Worm (Caenorhabditis elegans) whole organism, L4/young adult: Measurements from ENCODE around the gene K10B4.3.
"Not testable (repeated sequence)": the region's sequence is repeated elsewhere in the genome, so short reads cannot be mapped to it uniquely, and the experiment has no call there.

Experiments used
- W03F9.2 ChIP-seq: fragments of 150-350 bp; optimal IDR thresholded peaks from 2 replicates; lab custom pipeline; 2014; ENCODE audit warnings: missing biosample characterization, missing genetic modification characterization
- dao-5 ChIP-seq: sonication (generic microtip); optimal IDR thresholded peaks from 2 replicates; lab custom pipeline; 2016; ENCODE audit warnings: missing genotype, missing genetic modification characterization, moderate library complexity, missing compliant biosample characterization
- him-1 ChIP-seq: sonication (generic microtip); optimal IDR thresholded peaks from 2 replicates; lab custom pipeline; 2016; ENCODE audit warnings: missing genotype, missing genetic modification reagents, missing genetic modification characterization, missing compliant biosample characterization

Gene K10B4.3

ce11 chrII:101176-101575 is 19.8 kb downstream of the K10B4.3 start:
- TF ChIP-seq dao-5 (tag; lab: Kevin White, UChicago) (no peak), W03F9.2 (tag; lab: Kevin White, UChicago) (no peak), him-1 (tag; lab: Kevin White, UChicago) (no peak)

- TF ChIP-seq W03F9.2, him-1, dao-5 (tag; lab: Kevin White, UChicago): not testable (repeated sequence)
These were observed 22.1 kb downstream of the K10B4.3 start, which contains the start of gene C50D2.10 for ce11 chrII:98894-99293. Gene C50D2.10, plus strand, starts transcription at chrII:99138.

ce11 chrII:97992-98763 is 22.8 kb downstream of the K10B4.3 start, which contains the start of the genes luc-7L3 and sftb-6:
Gene luc-7L3, minus strand, starts transcription at chrII:98027.
Gene sftb-6, plus strand, starts transcription at chrII:98404.
- no peak for TF ChIP-seq him-1 (tag; lab: Kevin White, UChicago)
- TF ChIP-seq dao-5 (tag; lab: Kevin White, UChicago) = no peak
- peak; percentile 71 for TF ChIP-seq W03F9.2 (tag; lab: Kevin White, UChicago)

- no peak for TF ChIP-seq him-1 (tag; lab: Kevin White, UChicago)
- no peak for TF ChIP-seq dao-5 (tag; lab: Kevin White, UChicago)
- TF ChIP-seq W03F9.2 (tag; lab: Kevin White, UChicago) = no peak
These were observed 25.8 kb downstream of the K10B4.3 start, which contains the start of gene C50D2.7 for ce11 chrII:95177-95576. Gene C50D2.7, minus strand, starts transcription at chrII:95277.

- no peak for TF ChIP-seq him-1 (tag; lab: Kevin White, UChicago)
- no peak for TF ChIP-seq W03F9.2 (tag; lab: Kevin White, UChicago)
- no peak for TF ChIP-seq dao-5 (tag; lab: Kevin White, UChicago)
These were observed 29.6 kb downstream of the K10B4.3 start, which contains the start of gene mcat-1 for ce11 chrII:91419-91818. Gene mcat-1, minus strand, starts transcription at chrII:91519.

- no peak for TF ChIP-seq him-1 (tag; lab: Kevin White, UChicago)
- no peak for TF ChIP-seq W03F9.2 (tag; lab: Kevin White, UChicago)
- TF ChIP-seq dao-5 (tag; lab: Kevin White, UChicago) = no peak
These were observed 33.1 kb downstream of the K10B4.3 start for ce11 chrII:87937-88336.

ce11 chrII:86794-87193 is 34.2 kb downstream of the K10B4.3 start:
- no peak for TF ChIP-seq W03F9.2 (tag; lab: Kevin White, UChicago)
- no peak for TF ChIP-seq him-1 (tag; lab: Kevin White, UChicago)
- no peak for TF ChIP-seq dao-5 (tag; lab: Kevin White, UChicago)

ce11 chrII:84134-84533 is 36.9 kb downstream of the K10B4.3 start, which contains the start of gene C50D2.6:
Gene C50D2.6, plus strand, starts transcription at chrII:84434.
- TF ChIP-seq dao-5 (tag; lab: Kevin White, UChicago) (no peak), W03F9.2 (tag; lab: Kevin White, UChicago) (no peak), him-1 (tag; lab: Kevin White, UChicago) (no peak)

ce11 chrII:79166-79565 is 41.9 kb downstream of the K10B4.3 start, which contains the start of gene C23H3.9:
Gene C23H3.9, minus strand, starts transcription at chrII:79266.
- TF ChIP-seq W03F9.2 (tag; lab: Kevin White, UChicago) (no peak), dao-5 (tag; lab: Kevin White, UChicago) (no peak), him-1 (tag; lab: Kevin White, UChicago) (no peak)

- TF ChIP-seq him-1 (tag; lab: Kevin White, UChicago) = no peak
- TF ChIP-seq dao-5 (tag; lab: Kevin White, UChicago) = no peak
- no peak for TF ChIP-seq W03F9.2 (tag; lab: Kevin White, UChicago)
These were observed 44.4 kb downstream of the K10B4.3 start for ce11 chrII:76662-77061.

- TF ChIP-seq W03F9.2 (tag; lab: Kevin White, UChicago) = no peak
These were observed 45.2 kb downstream of the K10B4.3 start for ce11 chrII:75831-76230.

- TF ChIP-seq him-1 (tag; lab: Kevin White, UChicago) = no peak
These were observed 47.1 kb downstream of the K10B4.3 start for ce11 chrII:73892-74291.

- TF ChIP-seq W03F9.2 (tag; lab: Kevin White, UChicago) = no peak
These were observed 47.7 kb downstream of the K10B4.3 start for ce11 chrII:73329-73728.

ce11 chrII:69354-69753 is 51.7 kb downstream of the K10B4.3 start, which contains the start of gene egl-26:
Gene egl-26, plus strand, starts transcription at chrII:69654.
- TF ChIP-seq dao-5 (tag; lab: Kevin White, UChicago) = no peak
- TF ChIP-seq him-1 (tag; lab: Kevin White, UChicago) = no peak
- TF ChIP-seq W03F9.2 (tag; lab: Kevin White, UChicago) = no peak
